Fruit fly (Drosophila melanogaster) whole organism: ENCODE results near the gene CG17687.

Source experiments
- CG8478 ChIP-seq: fragments of >200 bp; optimal IDR thresholded peaks from 2 replicates; lab custom pipeline; 2018; ENCODE audit warnings: inconsistent platforms
- Dll ChIP-seq: fragments of >200 bp; optimal IDR thresholded peaks from 2 replicates; lab custom pipeline; 2017
- psq ChIP-seq: fragments of >200 bp; optimal IDR thresholded peaks from 2 replicates; lab custom pipeline; 2017

DNA sequence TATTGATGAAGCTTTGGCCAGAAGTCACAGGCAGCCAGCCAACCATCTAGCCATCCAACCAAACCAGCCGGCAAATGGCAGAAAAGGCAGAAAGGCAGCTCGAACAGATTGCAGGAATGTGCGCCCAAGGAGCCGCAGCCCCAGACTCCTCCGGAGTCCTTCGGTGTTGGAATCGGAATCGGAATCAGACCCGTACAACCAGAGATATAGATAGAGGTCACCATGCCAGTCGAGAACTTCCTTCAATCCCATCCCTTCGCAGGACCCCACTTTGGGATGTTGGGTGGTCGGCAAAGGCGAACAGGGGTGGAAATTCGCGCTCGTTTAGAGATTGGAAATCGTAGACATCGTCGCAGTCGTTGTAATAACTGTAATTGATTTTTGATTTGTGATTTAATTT, 36.6 kb upstream of the CG17687 start:
- no peak for TF ChIP-seq psq (lab: Kevin White, UChicago)
- no peak for TF ChIP-seq Dll (lab: Kevin White, UChicago)
- TF ChIP-seq CG8478 (lab: Kevin White, UChicago): no peak
